Worm (Caenorhabditis elegans): ENCODE measurements around the gene F29B9.12.

ce11 chrIV:4653708-4654107, 15.6 kb upstream of the F29B9.12 start:
- no peak for TF ChIP-seq him-1 (tag; optimal IDR thresholded peaks at IDR 0.05)
- TF ChIP-seq dao-5 (tag; optimal IDR thresholded peaks at IDR 0.05), result no peak

All from whole organism, L4/young adult.